Worm (Caenorhabditis elegans) whole organism, L2 larva: ENCODE measurements around the gene tbx-8.

Experiments used
- C34F6.9 ChIP-seq: fragments of 150-350 bp; optimal IDR thresholded peaks from 2 replicates; lab custom pipeline; 2014; ENCODE audit warnings: missing biosample characterization, missing genetic modification characterization
- F13H6.1 ChIP-seq: sonication (generic microtip); optimal IDR thresholded peaks from 2 replicates; lab custom pipeline; 2016; ENCODE audit warnings: missing genetic modification characterization, missing compliant biosample characterization
- R02D3.7 ChIP-seq: fragments of 150-350 bp; optimal IDR thresholded peaks from 2 replicates; lab custom pipeline; 2014; ENCODE audit warnings: missing biosample characterization, missing genetic modification characterization
- Y55F3AM.14 ChIP-seq: fragments of 200-800 bp; sonication (Bioruptor generic); optimal IDR thresholded peaks from 2 replicates; lab custom pipeline; 2018; ENCODE audit warnings: mild to moderate bottlenecking, missing genetic modification characterization, missing compliant biosample characterization
- ZK546.5 ChIP-seq: sonication (generic microtip); optimal IDR thresholded peaks from 2 replicates; lab custom pipeline; 2017; ENCODE audit warnings: missing biosample characterization, missing genetic modification characterization
- alr-1 ChIP-seq: fragments of 150-350 bp; optimal IDR thresholded peaks from 2 replicates; lab custom pipeline; 2014; ENCODE audit warnings: missing biosample characterization, missing genetic modification characterization
- aly-2 ChIP-seq: fragments of 150-350 bp; optimal IDR thresholded peaks from 2 replicates; lab custom pipeline; 2014; ENCODE audit warnings: missing biosample characterization, missing genetic modification characterization
- ama-1 ChIP-seq: fragments of 150-350 bp; optimal IDR thresholded peaks from 2 replicates; lab custom pipeline; 2018; ENCODE audit warnings: inconsistent platforms
- blmp-1 ChIP-seq: sonication (generic microtip); optimal IDR thresholded peaks from 2 replicates; lab custom pipeline; 2017; ENCODE audit warnings: missing genetic modification characterization, mild to moderate bottlenecking, missing compliant biosample characterization, antibody characterized with exemption, moderate library complexity; ENCODE audit not compliant: insufficient read depth
- ceh-16 ChIP-seq: fragments of 150-350 bp; optimal IDR thresholded peaks from 2 replicates; lab custom pipeline; 2014; ENCODE audit warnings: missing biosample characterization, missing genetic modification characterization
- ceh-82 ChIP-seq: fragments of 150-350 bp; optimal IDR thresholded peaks from 2 replicates; lab custom pipeline; 2014; ENCODE audit warnings: missing biosample characterization, missing genetic modification characterization
- crh-2 ChIP-seq: sonication (generic microtip); optimal IDR thresholded peaks from 2 replicates; lab custom pipeline; 2017; ENCODE audit warnings: missing biosample characterization, missing genetic modification characterization
- dmd-4 ChIP-seq: sonication (generic microtip); optimal IDR thresholded peaks from 2 replicates; lab custom pipeline; 2017; ENCODE audit warnings: missing biosample characterization, missing genetic modification characterization
- egl-27 ChIP-seq: sonication (generic microtip); optimal IDR thresholded peaks from 3 replicates; lab custom pipeline; 2017; ENCODE audit warnings: missing biosample characterization, missing genetic modification reagents, missing genetic modification characterization
- elt-1 ChIP-seq: fragments of 150-350 bp; optimal IDR thresholded peaks from 2 replicates; lab custom pipeline; 2014; ENCODE audit warnings: missing biosample characterization, missing genetic modification characterization
- elt-3 ChIP-seq: sonication (generic microtip); optimal IDR thresholded peaks from 2 replicates; lab custom pipeline; 2017; ENCODE audit warnings: missing biosample characterization, missing genetic modification characterization
- fos-1 ChIP-seq: fragments of 150-350 bp; optimal IDR thresholded peaks from 2 replicates; lab custom pipeline; 2014; ENCODE audit warnings: missing biosample characterization, missing genetic modification characterization
- gmeb-1 ChIP-seq: fragments of 150-350 bp; optimal IDR thresholded peaks from 2 replicates; lab custom pipeline; 2014; ENCODE audit warnings: missing biosample characterization, missing genetic modification characterization
- lin-11 ChIP-seq: fragments of 150-350 bp; sonication (generic microtip); optimal IDR thresholded peaks from 2 replicates; lab custom pipeline; 2014; ENCODE audit warnings: missing biosample characterization, missing genetic modification characterization, inconsistent platforms, mixed read lengths
- lin-13 ChIP-seq: fragments of 150-350 bp; optimal IDR thresholded peaks from 2 replicates; lab custom pipeline; 2014; ENCODE audit warnings: missing biosample characterization, missing genetic modification reagents, missing genetic modification characterization
- lin-39 ChIP-seq: fragments of 150-350 bp; optimal IDR thresholded peaks from 2 replicates; lab custom pipeline; 2014; ENCODE audit warnings: missing biosample characterization, missing genetic modification reagents, missing genetic modification characterization
- lsy-2 ChIP-seq, 2 experiments: fragments of 150-350 bp in 1 of 2; sonication (generic microtip) in 1 of 2; optimal IDR thresholded peaks; 2 replicates each; lab custom pipeline; 2014 to 2017; ENCODE audit warnings: missing biosample characterization in 2 of 2, missing genetic modification characterization in 2 of 2
- mab-5 ChIP-seq: fragments of 150-350 bp; optimal IDR thresholded peaks from 2 replicates; lab custom pipeline; 2014; ENCODE audit warnings: missing biosample characterization, missing genetic modification characterization
- mbf-1 ChIP-seq: sonication (generic microtip); optimal IDR thresholded peaks from 2 replicates; lab custom pipeline; 2017; ENCODE audit warnings: missing biosample characterization, missing genetic modification characterization
- mdl-1 ChIP-seq, 2 experiments: fragments of 150-350 bp in 1 of 2; sonication (generic microtip) in 1 of 2; optimal IDR thresholded peaks; 2 replicates each; lab custom pipeline; 2017; ENCODE audit warnings: missing biosample characterization in 2 of 2, missing genetic modification characterization in 2 of 2
- nhr-10 ChIP-seq: sonication (generic microtip); optimal IDR thresholded peaks from 2 replicates; lab custom pipeline; 2017; ENCODE audit warnings: missing biosample characterization, missing genetic modification characterization
- nhr-11 ChIP-seq: fragments of 150-350 bp; optimal IDR thresholded peaks from 2 replicates; lab custom pipeline; 2014; ENCODE audit warnings: missing biosample characterization, missing genetic modification characterization
- nhr-12 ChIP-seq: fragments of 150-350 bp; optimal IDR thresholded peaks from 2 replicates; lab custom pipeline; 2014; ENCODE audit warnings: missing biosample characterization, missing genetic modification characterization
- nhr-129 ChIP-seq: fragments of 150-350 bp; optimal IDR thresholded peaks from 2 replicates; lab custom pipeline; 2014; ENCODE audit warnings: missing biosample characterization, missing genetic modification characterization
- nhr-21 ChIP-seq: fragments of 150-350 bp; optimal IDR thresholded peaks from 2 replicates; lab custom pipeline; 2014; ENCODE audit warnings: missing biosample characterization, missing genetic modification characterization
- nhr-23 ChIP-seq: fragments of 150-350 bp; optimal IDR thresholded peaks from 2 replicates; lab custom pipeline; 2014; ENCODE audit warnings: missing biosample characterization, missing genetic modification reagents, missing genetic modification characterization
- nhr-237 ChIP-seq: fragments of 150-350 bp; optimal IDR thresholded peaks from 2 replicates; lab custom pipeline; 2014; ENCODE audit warnings: missing biosample characterization, missing genetic modification characterization
- nhr-25 ChIP-seq: fragments of 150-350 bp; sonication (generic microtip); optimal IDR thresholded peaks from 3 replicates; lab custom pipeline; 2014; ENCODE audit warnings: missing biosample characterization, missing genetic modification characterization
- nhr-6 ChIP-seq: fragments of 150-350 bp; optimal IDR thresholded peaks from 2 replicates; lab custom pipeline; 2014; ENCODE audit warnings: missing biosample characterization, missing genetic modification characterization
- nhr-77 ChIP-seq: fragments of 150-350 bp; optimal IDR thresholded peaks from 2 replicates; lab custom pipeline; 2014; ENCODE audit warnings: missing biosample characterization, missing genetic modification characterization
- peb-1 ChIP-seq: fragments of 150-350 bp; optimal IDR thresholded peaks from 2 replicates; lab custom pipeline; 2014; ENCODE audit warnings: missing biosample characterization, missing genetic modification characterization
- sem-4 ChIP-seq: fragments of 150-350 bp; optimal IDR thresholded peaks from 2 replicates; lab custom pipeline; 2014; ENCODE audit warnings: missing biosample characterization, missing genetic modification reagents, missing genetic modification characterization
- skn-1 ChIP-seq: sonication (generic microtip); optimal IDR thresholded peaks from 2 replicates; lab custom pipeline; 2017; ENCODE audit warnings: missing biosample characterization, missing genetic modification characterization
- sma-3 ChIP-seq: sonication (generic microtip); optimal IDR thresholded peaks from 2 replicates; lab custom pipeline; 2016; ENCODE audit warnings: missing genetic modification reagents, missing genetic modification characterization, missing compliant biosample characterization
- sma-9 ChIP-seq, 2 experiments: fragments of 150-350 bp in 1 of 2; sonication (generic microtip) in 1 of 2; optimal IDR thresholded peaks; 2 replicates each; lab custom pipeline; 2014 to 2016; ENCODE audit warnings: missing genetic modification characterization in 2 of 2, mild to moderate bottlenecking in 1 of 2, missing biosample characterization in 1 of 2, missing compliant biosample characterization in 1 of 2, missing genetic modification reagents in 1 of 2, moderate library complexity in 1 of 2
- snpc-4 ChIP-seq: fragments of 150-350 bp; optimal IDR thresholded peaks from 2 replicates; lab custom pipeline; 2014; ENCODE audit warnings: missing biosample characterization, missing genetic modification characterization
- unc-39 ChIP-seq: fragments of 150-350 bp; optimal IDR thresholded peaks from 2 replicates; lab custom pipeline; 2014; ENCODE audit warnings: missing biosample characterization, missing genetic modification characterization
- unc-55 ChIP-seq: fragments of 150-350 bp; sonication (generic microtip); optimal IDR thresholded peaks from 3 replicates; lab custom pipeline; 2014; ENCODE audit warnings: missing biosample characterization, missing genetic modification reagents, missing genetic modification characterization
- unc-62 ChIP-seq: fragments of 150-350 bp; optimal IDR thresholded peaks from 2 replicates; lab custom pipeline; 2014; ENCODE audit warnings: missing biosample characterization, missing genetic modification reagents, missing genetic modification characterization
- zag-1 ChIP-seq: fragments of 150-350 bp; optimal IDR thresholded peaks from 2 replicates; lab custom pipeline; 2014; ENCODE audit warnings: missing biosample characterization, missing genetic modification characterization
- ztf-1 ChIP-seq: fragments of 200-800 bp; sonication (Bioruptor generic); conservative IDR thresholded peaks from 2 replicates; pipeline ENCODE4 v1.3.6; 2022; ENCODE audit warnings: missing genetic modification characterization, missing compliant biosample characterization
- ztf-11 ChIP-seq: sonication (generic microtip); optimal IDR thresholded peaks from 2 replicates; lab custom pipeline; 2017; ENCODE audit warnings: missing biosample characterization, missing genetic modification characterization
- ztf-4 ChIP-seq: fragments of 150-350 bp; optimal IDR thresholded peaks from 2 replicates; lab custom pipeline; 2014; ENCODE audit warnings: missing biosample characterization, missing genetic modification characterization

Gene tbx-8

DNA sequence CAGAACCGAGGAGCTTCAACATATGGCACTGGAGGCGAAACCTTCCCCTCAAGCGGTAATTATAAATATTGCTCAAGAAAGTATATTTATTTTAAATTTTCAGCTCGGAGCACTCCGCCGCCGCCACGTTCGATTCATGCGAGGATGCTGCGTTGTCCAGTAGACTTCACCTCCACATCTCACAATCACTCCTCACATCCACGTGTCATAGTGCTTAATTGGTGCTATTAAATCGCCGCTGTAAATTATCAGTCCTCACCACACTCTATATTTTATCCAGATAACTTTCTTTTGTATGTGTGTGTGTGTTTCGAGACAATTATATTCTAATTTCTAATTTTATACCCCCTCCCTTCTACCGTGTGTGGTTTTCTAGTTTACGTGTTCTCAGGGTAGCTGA, 7.4 kb downstream of the tbx-8 start:
- TF ChIP-seq crh-2 (tag; lab: Kevin White, UChicago) (peak; percentile 25), nhr-129 (tag; lab: Kevin White, UChicago) (no peak)
- TF ChIP-seq, all 48 proteins: peak for 1

DNA sequence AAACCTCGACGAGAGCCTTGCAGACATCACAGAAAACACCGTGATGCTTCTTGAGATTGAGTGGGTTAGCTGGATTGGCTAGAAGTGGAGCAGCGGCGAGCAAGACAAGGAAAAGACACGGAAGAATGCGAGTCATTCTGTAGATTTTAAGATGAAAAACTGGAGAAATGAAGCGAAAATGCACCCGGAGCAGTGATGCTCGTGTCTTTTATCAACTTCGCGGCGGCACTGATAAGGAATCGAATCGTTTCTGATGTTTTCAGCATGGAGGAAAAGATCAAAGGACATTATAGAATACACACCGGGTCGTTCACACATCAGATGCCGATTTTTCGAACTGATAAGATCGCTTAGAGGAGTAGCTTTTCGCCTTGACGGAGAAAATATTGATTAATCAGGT, 8.2 kb downstream of the tbx-8 start, which contains the start of gene spp-1:
TSS of gene spp-1 (minus strand) at position 287 of the 400 bp plus-strand sequence.
- TF ChIP-seq mab-5 (tag; lab: Kevin White, UChicago) = no peak
- no peak for TF ChIP-seq ZK546.5 (tag; lab: Kevin White, UChicago)
- no peak for TF ChIP-seq zag-1 (tag; lab: Kevin White, UChicago)
- TF ChIP-seq mbf-1 (tag; lab: Kevin White, UChicago) = no peak
- TF ChIP-seq sma-9 (GFP tag; optimal IDR thresholded peaks at IDR 0.05; lab: Kevin White, UChicago) = peak; percentile 54
- no peak for TF ChIP-seq sma-9 (tag; optimal IDR thresholded peaks at IDR 0.05; lab: Kevin White, UChicago)
- peak; percentile 38 for TF ChIP-seq crh-2 (tag; lab: Kevin White, UChicago)
- no peak for TF ChIP-seq unc-39 (tag; lab: Kevin White, UChicago)
- TF ChIP-seq ama-1 (lab: Kevin White, UChicago) = no peak
- no peak for TF ChIP-seq lin-39
- TF ChIP-seq ztf-4 (tag; lab: Kevin White, UChicago) = no peak
- peak; percentile 37 for TF ChIP-seq gmeb-1 (tag; lab: Kevin White, UChicago)
- peak; percentile 75 for TF ChIP-seq fos-1
- TF ChIP-seq, all 48 proteins: peak for 4

DNA sequence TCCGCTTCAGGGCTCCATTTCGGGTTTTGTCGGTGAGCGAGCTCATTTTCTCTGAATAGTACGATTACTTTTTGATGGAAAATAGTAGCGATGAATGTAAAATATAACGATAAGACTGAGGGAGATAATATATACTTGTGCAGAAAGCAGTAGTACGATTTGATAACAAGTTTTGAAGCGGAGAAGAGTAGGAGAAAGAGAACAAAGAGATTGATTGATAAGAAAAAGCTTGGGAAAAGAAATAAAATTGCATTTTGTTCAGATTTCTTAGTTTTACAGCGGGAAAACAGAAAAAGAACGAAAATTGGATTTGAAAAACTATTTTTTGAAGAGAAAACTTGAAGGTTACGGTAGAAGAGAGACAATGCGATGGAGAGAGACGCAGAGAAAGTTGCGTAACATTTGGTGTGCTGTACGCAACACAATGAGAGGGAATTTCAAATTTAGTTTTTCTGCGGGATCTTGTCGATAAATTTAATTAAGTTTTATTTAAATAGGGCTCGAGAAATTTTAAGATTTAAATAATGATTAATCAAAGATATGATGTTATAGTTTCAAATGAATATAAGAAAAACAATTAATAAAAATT, 10.5 kb downstream of the tbx-8 start, which contains the start of gene umps-1:
TSS of gene umps-1 (minus strand) at position 51 of the 589 bp plus-strand sequence.
- TF ChIP-seq nhr-6 (tag; lab: Kevin White, UChicago) = peak; percentile 50
- TF ChIP-seq unc-62 (GFP tag; lab: Kevin White, UChicago) = no peak
- peak; percentile 72 for TF ChIP-seq C34F6.9
- TF ChIP-seq ceh-16 (tag; lab: Kevin White, UChicago) = no peak
- TF ChIP-seq sma-9 (GFP tag; optimal IDR thresholded peaks at IDR 0.05; lab: Kevin White, UChicago) = peak; percentile 69
- TF ChIP-seq sma-9 (tag; optimal IDR thresholded peaks at IDR 0.05; lab: Kevin White, UChicago) = no peak
- TF ChIP-seq ama-1 (lab: Kevin White, UChicago) = no peak
- peak; percentile 37 for TF ChIP-seq F13H6.1 (tag; lab: Kevin White, UChicago)
- TF ChIP-seq ztf-1 (GFP tag; lab: Robert Waterston, UW) = no peak
- TF ChIP-seq sem-4 (tag; lab: Kevin White, UChicago) = peak; percentile 74
- TF ChIP-seq R02D3.7 (tag; lab: Kevin White, UChicago) = no peak
- no peak for TF ChIP-seq Y55F3AM.14 (GFP tag; lab: Kevin White, UChicago)
- TF ChIP-seq ZK546.5 (tag; lab: Kevin White, UChicago) = no peak
- TF ChIP-seq nhr-23 (tag; lab: Kevin White, UChicago) = no peak
- TF ChIP-seq mab-5 (tag; lab: Kevin White, UChicago) = peak; percentile 34
- no peak for TF ChIP-seq elt-1 (tag; lab: Kevin White, UChicago)
- TF ChIP-seq egl-27 (tag; lab: Kevin White, UChicago) = no peak
- no peak for TF ChIP-seq zag-1 (tag; lab: Kevin White, UChicago)
- no peak for TF ChIP-seq nhr-237
- TF ChIP-seq unc-55 (GFP tag; lab: Kevin White, UChicago) = peak; percentile 82
- TF ChIP-seq peb-1 (tag; lab: Kevin White, UChicago) = no peak
- TF ChIP-seq lsy-2 (tag; optimal IDR thresholded peaks at IDR 0.05; lab: Kevin White, UChicago) = peak; percentile 93 to 99
- no peak for TF ChIP-seq elt-3 (tag; lab: Kevin White, UChicago)
- TF ChIP-seq fos-1 = peak; percentile 50
- peak; percentile 71 for TF ChIP-seq nhr-21 (tag; lab: Kevin White, UChicago)
- TF ChIP-seq nhr-25 (tag; lab: Kevin White, UChicago) = no peak
- TF ChIP-seq dmd-4 = no peak
- TF ChIP-seq nhr-10 (tag; lab: Kevin White, UChicago) = no peak
- TF ChIP-seq mdl-1 (tag; optimal IDR thresholded peaks at IDR 0.05; lab: Kevin White, UChicago) = no peak
- no peak for TF ChIP-seq ceh-82 (tag; lab: Kevin White, UChicago)
- TF ChIP-seq snpc-4 (tag; lab: Kevin White, UChicago) = peak; percentile 74
- TF ChIP-seq lin-13 = peak; percentile 72
- no peak for TF ChIP-seq nhr-11 (tag; lab: Kevin White, UChicago)
- no peak for TF ChIP-seq alr-1 (tag; lab: Kevin White, UChicago)
- TF ChIP-seq nhr-129 (tag; lab: Kevin White, UChicago) = peak; percentile 63
- no peak for TF ChIP-seq lin-11 (tag; lab: Kevin White, UChicago)
- TF ChIP-seq gmeb-1 (tag; lab: Kevin White, UChicago) = peak; percentile 98
- TF ChIP-seq sma-3 (GFP tag; lab: Kevin White, UChicago) = peak; percentile 80
- no peak for TF ChIP-seq mbf-1 (tag; lab: Kevin White, UChicago)
- no peak for TF ChIP-seq blmp-1 (tag; lab: Kevin White, UChicago)
- no peak for TF ChIP-seq lin-39
- no peak for TF ChIP-seq skn-1
- TF ChIP-seq nhr-12 (tag; lab: Kevin White, UChicago) = no peak
- TF ChIP-seq aly-2 (tag; lab: Kevin White, UChicago) = no peak
- TF ChIP-seq ztf-11 = no peak
- TF ChIP-seq nhr-77 (tag; lab: Kevin White, UChicago) = no peak
- no peak for TF ChIP-seq ztf-4 (tag; lab: Kevin White, UChicago)
